Worm (Caenorhabditis elegans) whole organism, late embryonic: ENCODE data around the gene C04A2.15.

Experiments used
- F13H6.1 ChIP-seq: sonication (generic microtip); optimal IDR thresholded peaks from 2 replicates; lab custom pipeline; 2016; ENCODE audit warnings: missing genetic modification characterization, missing compliant biosample characterization
- K02D7.2 ChIP-seq: sonication (generic microtip); optimal IDR thresholded peaks from 2 replicates; lab custom pipeline; 2017; ENCODE audit warnings: mild to moderate bottlenecking, missing genetic modification characterization, missing compliant biosample characterization
- ceh-19 ChIP-seq: fragments of 200-800 bp; sonication (Bioruptor generic); optimal IDR thresholded peaks from 2 replicates; lab custom pipeline; 2018; ENCODE audit warnings: mild to moderate bottlenecking, missing genetic modification characterization, missing compliant biosample characterization
- dmd-4 ChIP-seq: sonication (generic microtip); optimal IDR thresholded peaks from 2 replicates; lab custom pipeline; 2016; ENCODE audit warnings: borderline replicate concordance, missing genetic modification characterization, missing compliant biosample characterization
- dve-1 ChIP-seq: sonication (generic microtip); optimal IDR thresholded peaks from 2 replicates; lab custom pipeline; 2017; ENCODE audit warnings: antibody characterized with exemption, mild to moderate bottlenecking, missing genetic modification characterization, missing compliant biosample characterization
- elt-2 ChIP-seq: sonication (generic microtip); optimal IDR thresholded peaks from 2 replicates; lab custom pipeline; 2016; ENCODE audit warnings: missing genetic modification reagents, missing genetic modification characterization, missing compliant biosample characterization
- lin-11 ChIP-seq: fragments of 200-800 bp; sonication (Bioruptor generic); optimal IDR thresholded peaks from 2 replicates; lab custom pipeline; 2018; ENCODE audit warnings: mild to moderate bottlenecking, missing genetic modification characterization, missing compliant biosample characterization
- npax-4 ChIP-seq: sonication (generic microtip); optimal IDR thresholded peaks from 2 replicates; lab custom pipeline; 2016; ENCODE audit warnings: missing genetic modification characterization, missing compliant biosample characterization
- pat-9 ChIP-seq: fragments of 200-800 bp; sonication (Bioruptor generic); optimal IDR thresholded peaks from 2 replicates; lab custom pipeline; 2018; ENCODE audit warnings: mild to moderate bottlenecking, missing genetic modification characterization, moderate library complexity, missing compliant biosample characterization
- sdc-2 ChIP-seq: sonication (generic microtip); optimal IDR thresholded peaks from 2 replicates; lab custom pipeline; 2016; ENCODE audit warnings: missing genotype, missing genetic modification characterization, missing compliant biosample characterization
- sox-4 ChIP-seq: sonication (generic microtip); optimal IDR thresholded peaks from 2 replicates; lab custom pipeline; 2017; ENCODE audit warnings: mild to moderate bottlenecking, missing genetic modification characterization, inconsistent platforms, missing compliant biosample characterization
- tbx-2 ChIP-seq: sonication (generic microtip); optimal IDR thresholded peaks from 2 replicates; lab custom pipeline; 2016; ENCODE audit warnings: missing genetic modification characterization, missing compliant biosample characterization
- unc-55 ChIP-seq: sonication (generic microtip); optimal IDR thresholded peaks from 2 replicates; lab custom pipeline; 2017; ENCODE audit warnings: missing biosample characterization, missing genetic modification reagents, missing genetic modification characterization
- unc-86 ChIP-seq: sonication (generic microtip); optimal IDR thresholded peaks from 2 replicates; lab custom pipeline; 2016; ENCODE audit warnings: missing genetic modification characterization, missing compliant biosample characterization

DNA sequence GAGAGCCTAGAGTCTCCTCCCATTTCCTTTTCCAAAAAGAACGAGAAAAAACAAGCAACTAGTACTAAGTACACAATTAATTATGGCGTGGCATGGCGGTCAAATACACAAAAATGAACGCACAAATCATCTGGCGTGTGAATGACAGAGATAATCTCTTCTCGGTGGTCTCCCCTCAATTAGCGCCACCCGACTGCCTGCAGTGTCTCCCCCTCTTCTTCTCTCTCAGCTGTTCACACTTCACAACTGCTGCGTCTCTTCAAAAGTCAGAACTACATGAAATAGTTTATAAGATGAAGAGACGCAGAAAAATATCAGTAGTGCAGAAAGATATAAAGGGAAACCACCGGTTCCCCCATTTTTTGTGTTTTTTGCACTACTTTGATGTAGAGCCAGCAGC is 24.6 kb upstream of the C04A2.15 start:
- TF ChIP-seq lin-11 (tag; lab: Kevin White, UChicago): no peak
- TF ChIP-seq sdc-2 (tag; lab: Kevin White, UChicago): no peak
- peak; percentile 21 for TF ChIP-seq ceh-19 (GFP tag; lab: Kevin White, UChicago)
- TF ChIP-seq sox-4: no peak
- peak; percentile 20 for TF ChIP-seq F13H6.1 (tag; lab: Kevin White, UChicago)
- TF ChIP-seq elt-2 (tag; lab: Kevin White, UChicago): no peak
- TF ChIP-seq dmd-4: peak; percentile 50
- no peak for TF ChIP-seq pat-9 (tag; lab: Kevin White, UChicago)
- peak; percentile 87 for TF ChIP-seq unc-55 (GFP tag; lab: Kevin White, UChicago)
- TF ChIP-seq unc-86 (tag; lab: Kevin White, UChicago): no peak
- TF ChIP-seq dve-1: no peak
- no peak for TF ChIP-seq K02D7.2 (tag; lab: Kevin White, UChicago)
- peak; percentile 81 for TF ChIP-seq tbx-2 (tag; lab: Kevin White, UChicago)
- TF ChIP-seq npax-4 (tag; lab: Kevin White, UChicago): no peak
